Fruit fly (Drosophila melanogaster): ENCODE results near the gene Tgi.

The Tgi gene

dm6 chr3L:13442400-13442799 lies 44.2 kb upstream of the Tgi start, which contains the start of gene cmb (continued):
- no peak for TF ChIP-seq so (GFP tag; IDR thresholded peaks at IDR 0.05)
- TF ChIP-seq gfzf (GFP tag; optimal IDR thresholded peaks at IDR 0.05): peak; percentile 55
- peak; percentile 42 for TF ChIP-seq MESR4 (GFP tag; optimal IDR thresholded peaks at IDR 0.05)
- TF ChIP-seq wor (GFP tag; IDR thresholded peaks at IDR 0.05): no peak
- TF ChIP-seq ham (GFP tag; IDR thresholded peaks at IDR 0.05): no peak
- TF ChIP-seq CG1792 (GFP tag; optimal IDR thresholded peaks at IDR 0.05): no peak
- no peak for TF ChIP-seq CG8281 (tag; optimal IDR thresholded peaks at IDR 0.05)
- no peak for TF ChIP-seq insv (GFP tag; optimal IDR thresholded peaks at IDR 0.05)
- peak; percentile 47 for TF ChIP-seq CG2712 (tag; optimal IDR thresholded peaks at IDR 0.05)
- TF ChIP-seq gem (tag; optimal IDR thresholded peaks at IDR 0.05): no peak
- TF ChIP-seq exex (tag; optimal IDR thresholded peaks at IDR 0.05): no peak
- no peak for TF ChIP-seq CG3838 (GFP tag; optimal IDR thresholded peaks at IDR 0.05)
- TF ChIP-seq trem (tag; optimal IDR thresholded peaks at IDR 0.05): peak; percentile 40
- TF ChIP-seq TFAM (GFP tag; optimal IDR thresholded peaks at IDR 0.05): no peak
- no peak for TF ChIP-seq grn (GFP tag; optimal IDR thresholded peaks at IDR 0.05)
- TF ChIP-seq stc (GFP tag; IDR thresholded peaks at IDR 0.05): no peak
- TF ChIP-seq ac (GFP tag; optimal IDR thresholded peaks at IDR 0.05): no peak
- no peak for TF ChIP-seq caup (GFP tag; optimal IDR thresholded peaks at IDR 0.05; ENCODE audit: severe bottlenecking)
- TF ChIP-seq CG18262 (tag; optimal IDR thresholded peaks at IDR 0.05): no peak
- TF ChIP-seq nerfin-2 (GFP tag; IDR thresholded peaks at IDR 0.05; ENCODE audit: partially characterized antibody): no peak
- TF ChIP-seq CG10462 (GFP tag; optimal IDR thresholded peaks at IDR 0.05): no peak
- no peak for TF ChIP-seq shn (GFP tag; optimal IDR thresholded peaks at IDR 0.05)
- no peak for TF ChIP-seq Hmr (GFP tag; optimal IDR thresholded peaks at IDR 0.05)

dm6 chr3L:13450177-13450793 lies 36.3 kb upstream of the Tgi start, which contains the start of the genes JMJD7 and CG10738:
Gene JMJD7, minus strand, starts transcription at chr3L:13450283.
Gene CG10738, plus strand, starts transcription at chr3L:13450770.
- TF ChIP-seq gt (GFP tag; IDR thresholded peaks at IDR 0.05) (no peak), CG11695 (GFP tag; IDR thresholded peaks at IDR 0.05) (no peak), Nf-YA (GFP tag; IDR thresholded peaks at IDR 0.05) (peak; percentile 53; the same call in 1 of the 2 replicates), Doc2 (GFP tag; IDR thresholded peaks at IDR 0.05) (no peak), Lhr (GFP tag; optimal IDR thresholded peaks at IDR 0.05) (no peak), CG12236 (GFP tag; optimal IDR thresholded peaks at IDR 0.05) (no peak), Gug (GFP tag; IDR thresholded peaks at IDR 0.05) (peak; percentile 77), bab2 (GFP tag; optimal IDR thresholded peaks at IDR 0.05) (no peak), Dad (GFP tag; optimal IDR thresholded peaks at IDR 0.05) (no peak), ap (GFP tag; IDR thresholded peaks at IDR 0.05) (peak; percentile 70; the same call in 1 of the 2 replicates), Abd-B (GFP tag; optimal IDR thresholded peaks at IDR 0.05) (no peak), zf30C (GFP tag; optimal IDR thresholded peaks at IDR 0.05) (no peak), mam (GFP tag; optimal IDR thresholded peaks at IDR 0.05) (peak; percentile 19), h (optimal IDR thresholded peaks at IDR 0.05) (no peak), mirr (GFP tag; optimal IDR thresholded peaks at IDR 0.05) (peak; percentile 27), CG4820 (GFP tag; optimal IDR thresholded peaks at IDR 0.05) (peak; percentile 62), tx (GFP tag; optimal IDR thresholded peaks at IDR 0.05) (no peak), CG3726 (GFP tag; IDR thresholded peaks at IDR 0.05) (no peak), CG10147 (GFP tag; optimal IDR thresholded peaks at IDR 0.05) (peak; percentile 75), wdn (GFP tag; IDR thresholded peaks at IDR 0.05) (no peak), CG1602 (GFP tag; optimal IDR thresholded peaks at IDR 0.05) (no peak), bowl (GFP tag; IDR thresholded peaks at IDR 0.05) (peak; percentile 15; the same call in 1 of the 2 replicates), CG11456 (GFP tag; IDR thresholded peaks at IDR 0.05) (peak; percentile 86), Lim3 (GFP tag; IDR thresholded peaks at IDR 0.05) (0 out of 2 replicates have a peak, but pooled peaks have one; percentile 29), al (GFP tag; IDR thresholded peaks at IDR 0.05) (peak; percentile 61), Scr (GFP tag; IDR thresholded peaks at IDR 0.05; ENCODE audit: partially characterized antibody) (no peak), Aef1 (GFP tag; IDR thresholded peaks at IDR 0.05) (peak; percentile 63), CG4730 (GFP tag; IDR thresholded peaks at IDR 0.05) (peak; percentile 52; the same call in 1 of the 2 replicates), CG17328 (GFP tag; IDR thresholded peaks at IDR 0.05) (peak; percentile 62)
